Fruit fly (Drosophila melanogaster): ENCODE results near the gene bou.

bou gene

DNA sequence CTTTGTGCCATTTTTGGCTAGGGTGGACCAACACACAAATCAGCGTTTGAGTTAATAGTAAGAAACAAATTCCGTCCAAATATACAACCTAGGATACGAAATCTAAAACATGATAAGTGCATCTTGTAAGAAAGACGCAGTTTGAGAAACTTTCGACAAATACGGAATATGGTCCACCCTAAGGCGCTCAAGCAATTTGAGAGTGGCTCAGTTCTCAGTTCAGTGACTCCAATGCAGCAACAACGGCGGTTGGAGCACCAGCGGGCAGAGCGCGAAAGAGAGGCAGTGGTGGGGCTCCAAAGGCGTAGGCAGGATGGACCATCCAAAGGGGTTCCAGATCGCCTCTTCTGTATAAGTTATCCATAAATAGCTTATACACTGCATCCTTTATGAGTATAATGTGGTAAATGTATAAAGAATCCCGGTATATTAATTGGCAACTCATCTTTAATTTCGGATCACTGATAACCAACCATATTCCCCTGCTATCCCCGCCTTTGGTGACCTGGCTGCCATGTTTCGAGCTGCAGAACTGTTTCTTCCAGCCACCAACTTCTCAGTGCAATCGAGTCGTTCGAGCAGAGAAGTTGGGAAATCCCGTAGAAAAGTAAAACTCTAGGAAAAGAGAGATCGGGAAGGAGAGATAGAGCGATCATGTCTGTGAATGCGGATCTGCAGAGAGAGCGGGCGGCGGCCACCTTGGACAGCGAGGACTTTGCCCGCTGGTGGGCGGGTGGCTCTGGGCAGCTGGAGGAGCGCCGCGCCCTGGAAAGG, 16.7 kb upstream of the bou start, which contains the start of gene CG4586 (continued):
- no peak for TF ChIP-seq CG16813 (GFP tag; IDR thresholded peaks at IDR 0.05; ENCODE audit: partially characterized antibody)
- peak; percentile 84 for TF ChIP-seq CG3163 (GFP tag; optimal IDR thresholded peaks at IDR 0.05)
- TF ChIP-seq sob (GFP tag; IDR thresholded peaks at IDR 0.05) = peak; percentile 95
- peak; percentile 93 for TF ChIP-seq CG4424 (GFP tag; optimal IDR thresholded peaks at IDR 0.05)
- TF ChIP-seq Lhr (GFP tag; optimal IDR thresholded peaks at IDR 0.05) = peak; percentile 63
- TF ChIP-seq CG30403 (GFP tag; optimal IDR thresholded peaks at IDR 0.05) = peak; percentile 93
- TF ChIP-seq Hey (tag; optimal IDR thresholded peaks at IDR 0.05) = peak; percentile 85
- TF ChIP-seq CG7556 (GFP tag; optimal IDR thresholded peaks at IDR 0.05) = peak; percentile 93
- no peak for TF ChIP-seq chinmo (GFP tag; IDR thresholded peaks at IDR 0.05; ENCODE audit: partially characterized antibody)
- TF ChIP-seq shn (GFP tag; optimal IDR thresholded peaks at IDR 0.05) = peak; percentile 90
- TF ChIP-seq CG8765 (GFP tag; IDR thresholded peaks at IDR 0.05) = peak; percentile 75
- TF ChIP-seq lab (GFP tag; optimal IDR thresholded peaks at IDR 0.05) = peak; percentile 99
- TF ChIP-seq CG8290 (GFP tag; optimal IDR thresholded peaks at IDR 0.05) = peak; percentile 80
- TF ChIP-seq CG8290 (tag; optimal IDR thresholded peaks at IDR 0.05) = peak; percentile 62 to 99
- TF ChIP-seq CG12942 (GFP tag; optimal IDR thresholded peaks at IDR 0.05) = peak; percentile 92
- TF ChIP-seq emc (GFP tag; optimal IDR thresholded peaks at IDR 0.05) = peak; percentile 90
- peak; percentile 82 for TF ChIP-seq Ets97D (GFP tag; optimal IDR thresholded peaks at IDR 0.05)
- TF ChIP-seq CG14441 (GFP tag; IDR thresholded peaks at IDR 0.05) = peak; percentile 94
- TF ChIP-seq CoRest (tag; optimal IDR thresholded peaks at IDR 0.05) = peak; percentile 87
- TF ChIP-seq ranshi (GFP tag; IDR thresholded peaks at IDR 0.05) = peak; percentile 95
- TF ChIP-seq sna (GFP tag; IDR thresholded peaks at IDR 0.05; ENCODE audit: partially characterized antibody) = no peak
- TF ChIP-seq dmrt99B (tag; optimal IDR thresholded peaks at IDR 0.05) = peak; percentile 95
- peak; percentile 95 for TF ChIP-seq CG12391 (tag; optimal IDR thresholded peaks at IDR 0.05)
- TF ChIP-seq CG6272 (GFP tag; IDR thresholded peaks at IDR 0.05) = peak; percentile 68
- peak; percentile 96 for TF ChIP-seq btn (GFP tag; optimal IDR thresholded peaks at IDR 0.05)
- peak; percentile 95 to 97 for TF ChIP-seq Hr51 (GFP tag; optimal IDR thresholded peaks at IDR 0.05)
- peak; percentile 92 for TF ChIP-seq NK7.1 (GFP tag; optimal IDR thresholded peaks at IDR 0.05)
- peak; percentile 41 for TF ChIP-seq pfk (GFP tag; optimal IDR thresholded peaks at IDR 0.05)
- peak; percentile 82 for TF ChIP-seq Gug (GFP tag; IDR thresholded peaks at IDR 0.05)
- TF ChIP-seq CG1647 (GFP tag; optimal IDR thresholded peaks at IDR 0.05) = peak; percentile 93
- TF ChIP-seq croc (GFP tag; conservative IDR thresholded peaks at IDR 0.05) = peak; percentile 59
- peak; percentile 92 for TF ChIP-seq ap (GFP tag; IDR thresholded peaks at IDR 0.05)
- peak; percentile 89 for TF ChIP-seq CG10274 (GFP tag; optimal IDR thresholded peaks at IDR 0.05)
- TF ChIP-seq pho (GFP tag; optimal IDR thresholded peaks at IDR 0.05) = peak; percentile 93
- peak; percentile 97 for TF ChIP-seq CG13624 (GFP tag; optimal IDR thresholded peaks at IDR 0.05)
- peak; percentile 94 for TF ChIP-seq crc (GFP tag; optimal IDR thresholded peaks at IDR 0.05)
- peak; percentile 46 for TF ChIP-seq abd-A (tag; optimal IDR thresholded peaks at IDR 0.05)
- peak; percentile 87 for TF ChIP-seq tio (GFP tag; optimal IDR thresholded peaks at IDR 0.05)
- TF ChIP-seq CG6175 (GFP tag; IDR thresholded peaks at IDR 0.05) = peak; percentile 78; the same call in 1 of the 3 replicates
- TF ChIP-seq Sry-β (GFP tag; optimal IDR thresholded peaks at IDR 0.05) = peak; percentile 39
- peak; percentile 93 for TF ChIP-seq CG13424 (tag; optimal IDR thresholded peaks at IDR 0.05)
